Fruit fly (Drosophila melanogaster) whole organism, prepupa: ENCODE results near the gene al.

Source experiments
- CG11762 ChIP-seq: fragments of 200-800 bp; sonication (Bioruptor generic); optimal IDR thresholded peaks from 3 replicates; lab custom pipeline; 2016; ENCODE audit warnings: missing biosample characterization, missing genetic modification characterization; ENCODE audit not compliant: insufficient read depth
- CG1621 ChIP-seq: fragments of 200-800 bp; sonication (Bioruptor generic); optimal IDR thresholded peaks from 3 replicates; lab custom pipeline; 2018; ENCODE audit warnings: missing biosample characterization, mild to moderate bottlenecking, missing genetic modification characterization
- CG6854 ChIP-seq: fragments of 200-800 bp; sonication (Bioruptor generic); optimal IDR thresholded peaks from 2 replicates; lab custom pipeline; 2017; ENCODE audit warnings: missing biosample characterization, mild to moderate bottlenecking, missing genetic modification characterization
- CG7368 ChIP-seq: fragments of 200-800 bp; sonication (Bioruptor generic); optimal IDR thresholded peaks from 3 replicates; lab custom pipeline; 2016; ENCODE audit warnings: missing biosample characterization, missing genetic modification characterization
- Hr4 ChIP-seq: fragments of 200-800 bp; sonication (Bioruptor generic); optimal IDR thresholded peaks from 3 replicates; lab custom pipeline; 2016; ENCODE audit warnings: missing biosample characterization, missing genetic modification characterization
- Sox102F ChIP-seq: fragments of 200-800 bp; sonication (Bioruptor generic); optimal IDR thresholded peaks from 2 replicates; lab custom pipeline; 2016; ENCODE audit warnings: missing biosample characterization, mild to moderate bottlenecking, missing genetic modification characterization
- spab ChIP-seq: fragments of 200-800 bp; sonication (Bioruptor generic); optimal IDR thresholded peaks from 2 replicates; lab custom pipeline; 2017; ENCODE audit warnings: missing biosample characterization, mild to moderate bottlenecking, missing genetic modification characterization, missing genetic modification reagents
- vri ChIP-seq: fragments of 200-800 bp; sonication (Bioruptor generic); optimal IDR thresholded peaks from 3 replicates; lab custom pipeline; 2016; ENCODE audit warnings: missing biosample characterization, mild to moderate bottlenecking, missing genetic modification characterization

- TF ChIP-seq spab = no peak
- no peak for TF ChIP-seq Sox102F (GFP tag; lab: Kevin White, UChicago)
- no peak for TF ChIP-seq CG11762
- no peak for TF ChIP-seq CG6854 (GFP tag; lab: Kevin White, UChicago)
- TF ChIP-seq Hr4 (GFP tag; lab: Kevin White, UChicago) = no peak
- no peak for TF ChIP-seq CG7368 (GFP tag; lab: Kevin White, UChicago)
- peak; percentile 78 for TF ChIP-seq vri (GFP tag; lab: Kevin White, UChicago)
- TF ChIP-seq CG1621 = peak; percentile 26
Measured at dm6 chr2L:421119-421821, 43.4 kb downstream of the al start, which contains the start of the genes CG11885 and CG13692.
